Worm (Caenorhabditis elegans): ENCODE measurements around the gene pcf-11.

pcf-11 gene

DNA sequence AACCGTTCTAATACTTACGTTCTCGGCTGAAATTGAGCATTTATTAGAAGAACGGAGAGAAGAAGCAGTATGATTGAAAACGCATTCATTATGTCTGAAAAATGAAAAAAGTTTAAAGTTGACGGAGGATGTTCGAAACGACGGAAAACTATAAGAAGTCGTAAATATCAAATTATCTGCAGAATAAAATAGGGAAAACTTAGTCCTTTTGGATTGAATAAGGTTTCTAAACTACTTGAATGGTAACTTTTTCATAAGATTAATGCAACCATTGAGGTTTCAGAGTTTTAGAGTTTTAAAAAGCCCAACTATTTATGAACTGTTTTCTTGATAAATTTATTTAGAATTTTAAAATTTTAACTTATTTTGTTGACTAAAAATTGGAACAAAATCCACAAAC, 46.8 kb downstream of the pcf-11 start, which contains the start of gene C45G9.12:
Gene C45G9.12 (minus strand): TSS at position 101 of the 400 bp plus-strand sequence.
- TF ChIP-seq lin-15B (tag; optimal IDR thresholded peaks at IDR 0.05) = no peak
- no peak for TF ChIP-seq ceh-16 (tag; optimal IDR thresholded peaks at IDR 0.05)
- TF ChIP-seq nhr-11 (tag; optimal IDR thresholded peaks at IDR 0.05) = no peak
- TF ChIP-seq lsy-12 (tag; optimal IDR thresholded peaks at IDR 0.05) = no peak
- no peak for TF ChIP-seq fkh-10 (GFP tag; optimal IDR thresholded peaks at IDR 0.05)
- no peak for TF ChIP-seq egl-27 (tag; optimal IDR thresholded peaks at IDR 0.05)
- no peak for TF ChIP-seq nhr-77 (tag; optimal IDR thresholded peaks at IDR 0.05)
- no peak for TF ChIP-seq nfya-1 (tag; optimal IDR thresholded peaks at IDR 0.05; ENCODE audit: insufficient read depth)
- TF ChIP-seq nhr-28 (tag; optimal IDR thresholded peaks at IDR 0.05) = no peak
- no peak for TF ChIP-seq unc-39 (tag; optimal IDR thresholded peaks at IDR 0.05)
- no peak for TF ChIP-seq ZK546.5 (tag; optimal IDR thresholded peaks at IDR 0.05)
- no peak for TF ChIP-seq nhr-76 (tag; optimal IDR thresholded peaks at IDR 0.05)

DNA sequence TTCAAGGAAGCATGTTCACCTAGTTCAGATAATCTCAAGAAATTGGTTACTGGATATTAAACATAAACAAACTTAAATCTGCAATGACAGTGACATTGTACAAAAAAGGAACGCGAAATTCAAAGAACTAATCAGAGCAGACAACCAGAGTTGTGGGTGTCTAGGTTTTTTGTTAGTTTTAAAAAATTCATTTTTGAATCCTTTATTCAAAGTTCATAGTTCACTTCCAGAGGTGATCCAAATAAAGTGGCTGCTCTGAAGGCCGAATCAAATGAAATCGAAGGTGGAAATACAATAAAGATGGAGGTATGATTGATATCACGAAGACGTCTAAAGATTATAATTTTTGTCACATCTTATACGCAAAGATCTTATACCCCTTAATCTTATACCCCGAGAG, 49.7 kb downstream of the pcf-11 start, which contains the start of gene ttbk-6:
Gene ttbk-6 (plus strand): TSS at position 301 of the 400 bp plus-strand sequence.
- TF ChIP-seq nhr-237 (tag; optimal IDR thresholded peaks at IDR 0.05) (no peak), jun-1 (tag; optimal IDR thresholded peaks at IDR 0.05) (no peak), eor-1 (tag; optimal IDR thresholded peaks at IDR 0.05) (no peak), egl-5 (tag; optimal IDR thresholded peaks at IDR 0.05) (no peak)

DNA sequence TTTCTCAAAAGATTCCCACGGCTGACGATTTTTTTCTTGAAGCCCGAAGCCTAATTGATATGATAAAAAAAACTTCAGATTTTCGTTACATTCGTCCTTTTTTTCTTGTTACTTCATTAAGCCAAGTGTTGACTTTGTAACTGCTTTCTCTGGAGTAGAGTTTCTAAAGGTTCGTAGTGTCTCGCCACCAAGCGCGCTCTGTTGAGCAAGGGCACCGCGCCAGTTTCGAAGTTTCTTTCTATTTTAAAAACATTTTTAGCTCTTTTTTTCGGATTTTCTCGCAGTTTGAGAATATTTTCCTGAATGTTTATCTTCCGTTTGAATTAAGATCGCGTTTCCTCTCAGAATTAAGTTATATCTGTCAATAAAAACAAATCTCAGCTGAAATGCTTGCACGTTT, 51.9 kb downstream of the pcf-11 start:
- no peak for TF ChIP-seq ama-1 (optimal IDR thresholded peaks at IDR 0.05)

DNA sequence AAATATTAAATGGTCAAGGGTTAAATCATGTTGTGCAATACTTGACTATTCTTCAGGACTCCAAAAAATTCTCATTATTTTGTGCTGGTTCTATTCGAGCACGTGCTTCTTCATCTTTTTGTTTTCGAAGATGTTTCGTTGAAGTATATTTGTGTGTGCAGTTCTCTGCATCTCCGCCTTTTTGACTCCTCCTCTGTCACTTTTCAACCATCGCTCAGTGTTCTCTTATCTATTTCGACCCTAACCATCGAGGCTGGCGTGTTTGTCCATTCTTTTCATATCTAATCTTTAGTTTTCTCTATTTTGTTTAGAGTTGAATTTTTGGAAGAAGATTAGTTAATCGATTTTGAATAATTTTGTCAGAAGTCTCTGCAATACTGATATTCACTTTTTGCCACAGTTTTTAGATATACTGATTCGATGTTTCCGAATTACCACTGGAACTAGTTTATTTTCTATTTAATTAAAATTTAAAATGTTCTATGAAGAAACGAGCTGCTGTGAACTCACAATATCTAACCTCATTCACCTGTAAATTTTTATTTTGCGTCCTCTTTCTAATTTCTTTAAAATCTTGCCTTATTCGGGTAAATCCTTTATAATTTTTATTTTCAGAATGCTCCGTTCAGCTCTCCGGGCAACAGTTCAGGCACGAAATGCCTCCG, 52.6 kb downstream of the pcf-11 start, which contains the start of gene alh-1:
Gene alh-1 (plus strand): TSS at position 615 of the 665 bp plus-strand sequence.
- no peak for TF ChIP-seq tbx-2 (tag; optimal IDR thresholded peaks at IDR 0.05)
- no peak for TF ChIP-seq ceh-9 (tag; optimal IDR thresholded peaks at IDR 0.05)
- no peak for TF ChIP-seq zag-1 (tag; optimal IDR thresholded peaks at IDR 0.05)
- no peak for TF ChIP-seq aly-2 (tag; optimal IDR thresholded peaks at IDR 0.05)
- TF ChIP-seq ama-1 (optimal IDR thresholded peaks at IDR 0.05) = no peak
- TF ChIP-seq unc-62 (GFP tag; optimal IDR thresholded peaks at IDR 0.05) = no peak
- no peak for TF ChIP-seq eor-1 (tag; optimal IDR thresholded peaks at IDR 0.05)
- TF ChIP-seq hmg-11 (tag; optimal IDR thresholded peaks at IDR 0.05) = no peak
- no peak for TF ChIP-seq nhr-28 (tag; optimal IDR thresholded peaks at IDR 0.05)
- no peak for TF ChIP-seq daf-12 (tag; optimal IDR thresholded peaks at IDR 0.05)
- TF ChIP-seq egl-27 (tag; optimal IDR thresholded peaks at IDR 0.05) = no peak
- no peak for TF ChIP-seq egl-5 (tag; optimal IDR thresholded peaks at IDR 0.05)
- TF ChIP-seq snpc-4 (tag; optimal IDR thresholded peaks at IDR 0.05) = peak; percentile 17
- TF ChIP-seq ztf-11 (tag; optimal IDR thresholded peaks at IDR 0.05) = no peak
- TF ChIP-seq lsy-12 (tag; optimal IDR thresholded peaks at IDR 0.05) = no peak
- TF ChIP-seq elt-2 (tag; optimal IDR thresholded peaks at IDR 0.05) = peak; percentile 79
- TF ChIP-seq sea-2 (GFP tag; optimal IDR thresholded peaks at IDR 0.05) = no peak
- TF ChIP-seq pqm-1 (tag; optimal IDR thresholded peaks at IDR 0.05) = peak; percentile 61
- no peak for TF ChIP-seq nfya-1 (tag; optimal IDR thresholded peaks at IDR 0.05; ENCODE audit: insufficient read depth)
- peak; percentile 9 for TF ChIP-seq lin-39 (tag; optimal IDR thresholded peaks at IDR 0.05)
- TF ChIP-seq fkh-2 (tag; optimal IDR thresholded peaks at IDR 0.05) = no peak
- TF ChIP-seq nhr-11 (tag; optimal IDR thresholded peaks at IDR 0.05) = no peak
- TF ChIP-seq pha-4 (tag; optimal IDR thresholded peaks at IDR 0.05) = peak; percentile 74
- TF ChIP-seq elt-1 (tag; optimal IDR thresholded peaks at IDR 0.05) = peak; percentile 77
- TF ChIP-seq nhr-43 (tag; optimal IDR thresholded peaks at IDR 0.05; ENCODE audit: poor library complexity, severe bottlenecking) = no peak
- no peak for TF ChIP-seq fos-1 (tag; optimal IDR thresholded peaks at IDR 0.05)

DNA sequence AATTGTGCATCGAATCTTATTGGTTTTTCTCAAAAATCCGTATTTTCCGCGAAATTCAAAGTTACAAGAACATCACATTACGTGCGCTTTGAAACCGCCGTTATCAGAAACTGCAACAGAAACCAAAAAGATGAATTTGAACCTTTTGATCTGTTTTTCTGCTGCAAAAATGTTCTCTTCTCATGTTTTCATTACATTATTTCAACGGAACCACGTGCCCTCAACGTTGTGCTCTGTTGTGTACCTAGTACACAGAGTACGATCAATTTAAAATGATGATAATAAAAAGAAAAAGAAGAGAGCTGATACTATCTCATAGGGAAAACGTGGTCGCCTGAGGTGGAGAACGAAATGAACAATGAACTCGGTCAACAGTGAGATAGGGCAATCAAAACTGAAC, 53.3 kb downstream of the pcf-11 start:
- TF ChIP-seq nhr-237 (tag; optimal IDR thresholded peaks at IDR 0.05) = no peak
- peak; percentile 82 for TF ChIP-seq nhr-23 (tag; optimal IDR thresholded peaks at IDR 0.05)
- TF ChIP-seq snpc-4 (tag; optimal IDR thresholded peaks at IDR 0.05) = peak; percentile 10
- TF ChIP-seq fkh-10 (GFP tag; optimal IDR thresholded peaks at IDR 0.05) = no peak
- TF ChIP-seq aly-2 (tag; optimal IDR thresholded peaks at IDR 0.05) = no peak
- TF ChIP-seq hmg-11 (tag; optimal IDR thresholded peaks at IDR 0.05) = no peak
- TF ChIP-seq ZK546.5 (tag; optimal IDR thresholded peaks at IDR 0.05) = no peak
- peak; percentile 93 for TF ChIP-seq elt-2 (tag; optimal IDR thresholded peaks at IDR 0.05)
- no peak for TF ChIP-seq nhr-28 (tag; optimal IDR thresholded peaks at IDR 0.05)
- no peak for TF ChIP-seq eor-1 (tag; optimal IDR thresholded peaks at IDR 0.05)
- peak; percentile 6 for TF ChIP-seq lin-15B (tag; optimal IDR thresholded peaks at IDR 0.05)
- TF ChIP-seq pha-4 (tag; optimal IDR thresholded peaks at IDR 0.05) = peak; percentile 93
- TF ChIP-seq nfya-1 (tag; optimal IDR thresholded peaks at IDR 0.05; ENCODE audit: insufficient read depth) = peak; percentile 60
- peak; percentile 81 for TF ChIP-seq nhr-43 (tag; optimal IDR thresholded peaks at IDR 0.05; ENCODE audit: poor library complexity, severe bottlenecking)
- TF ChIP-seq elt-3 (tag; optimal IDR thresholded peaks at IDR 0.05) = peak in 1 of 3 experiments; percentile 8
- no peak for TF ChIP-seq nhr-25 (tag; optimal IDR thresholded peaks at IDR 0.05)
- TF ChIP-seq R02D3.7 (tag; optimal IDR thresholded peaks at IDR 0.05) = no peak
- peak; percentile 26 for TF ChIP-seq ama-1 (optimal IDR thresholded peaks at IDR 0.05)
- TF ChIP-seq ceh-9 (tag; optimal IDR thresholded peaks at IDR 0.05) = no peak
- no peak for TF ChIP-seq zag-1 (tag; optimal IDR thresholded peaks at IDR 0.05)
- TF ChIP-seq ceh-16 (tag; optimal IDR thresholded peaks at IDR 0.05) = no peak
- no peak for TF ChIP-seq nhr-12 (tag; optimal IDR thresholded peaks at IDR 0.05)
- no peak for TF ChIP-seq sea-2 (GFP tag; optimal IDR thresholded peaks at IDR 0.05)
- no peak for TF ChIP-seq unc-39 (tag; optimal IDR thresholded peaks at IDR 0.05)
- TF ChIP-seq fos-1 (tag; optimal IDR thresholded peaks at IDR 0.05) = no peak
- peak; percentile 99 for TF ChIP-seq pqm-1 (tag; optimal IDR thresholded peaks at IDR 0.05)
- no peak for TF ChIP-seq daf-12 (tag; optimal IDR thresholded peaks at IDR 0.05)
- no peak for TF ChIP-seq nhr-67 (tag; optimal IDR thresholded peaks at IDR 0.05)

Measured in whole organism, L3 larva.